Worm (Caenorhabditis elegans) whole organism, L3 larva: Measurements from ENCODE around the gene T05G5.1.

Source experiments
- elt-3 ChIP-seq, 3 experiments: fragments of 150-350 bp in 1 of 3; sonication (generic microtip) in 2 of 3; optimal IDR thresholded peaks; 2 replicates in 2 of 3; 4 replicates in 1 of 3; lab custom pipeline; 2014 to 2017; ENCODE audit warnings: missing biosample characterization in 3 of 3, missing genetic modification characterization in 3 of 3
- fkh-10 ChIP-seq: sonication (generic microtip); optimal IDR thresholded peaks from 2 replicates; lab custom pipeline; 2017; ENCODE audit warnings: missing biosample characterization, missing genetic modification reagents, missing genetic modification characterization
- fos-1 ChIP-seq: fragments of 150-350 bp; optimal IDR thresholded peaks from 2 replicates; lab custom pipeline; 2014; ENCODE audit warnings: missing biosample characterization, missing genetic modification characterization
- hmg-11 ChIP-seq: sonication (generic microtip); optimal IDR thresholded peaks from 2 replicates; lab custom pipeline; 2016; ENCODE audit warnings: missing genetic modification characterization, missing compliant biosample characterization
- lin-39 ChIP-seq: fragments of 150-350 bp; optimal IDR thresholded peaks from 2 replicates; lab custom pipeline; 2018; ENCODE audit warnings: missing biosample characterization, missing genetic modification reagents, missing genetic modification characterization
- nfya-1 ChIP-seq: sonication (generic microtip); optimal IDR thresholded peaks from 2 replicates; lab custom pipeline; 2017; ENCODE audit warnings: missing genetic modification characterization, mild to moderate bottlenecking, missing compliant biosample characterization, antibody characterized with exemption, moderate library complexity; ENCODE audit not compliant: insufficient read depth
- nhr-28 ChIP-seq: fragments of 150-350 bp; optimal IDR thresholded peaks from 2 replicates; lab custom pipeline; 2014; ENCODE audit warnings: missing biosample characterization, missing genetic modification characterization
- nhr-77 ChIP-seq: fragments of 150-350 bp; optimal IDR thresholded peaks from 2 replicates; lab custom pipeline; 2014; ENCODE audit warnings: missing biosample characterization, missing genetic modification characterization
- pha-4 ChIP-seq: fragments of 150-350 bp; optimal IDR thresholded peaks from 2 replicates; lab custom pipeline; 2014; ENCODE audit warnings: missing biosample characterization, missing genetic modification reagents, missing genetic modification characterization
- pqm-1 ChIP-seq: fragments of 150-350 bp; optimal IDR thresholded peaks from 2 replicates; lab custom pipeline; 2017; ENCODE audit warnings: missing biosample characterization, missing genetic modification characterization, inconsistent platforms
- skn-1 ChIP-seq: fragments of 150-350 bp; optimal IDR thresholded peaks from 2 replicates; lab custom pipeline; 2014; ENCODE audit warnings: missing biosample characterization, missing genetic modification characterization
- zag-1 ChIP-seq: fragments of 150-350 bp; optimal IDR thresholded peaks from 2 replicates; lab custom pipeline; 2014; ENCODE audit warnings: missing biosample characterization, missing genetic modification characterization
- ztf-11 ChIP-seq: fragments of 150-350 bp; optimal IDR thresholded peaks from 2 replicates; lab custom pipeline; 2014; ENCODE audit warnings: missing biosample characterization, missing genetic modification characterization

DNA sequence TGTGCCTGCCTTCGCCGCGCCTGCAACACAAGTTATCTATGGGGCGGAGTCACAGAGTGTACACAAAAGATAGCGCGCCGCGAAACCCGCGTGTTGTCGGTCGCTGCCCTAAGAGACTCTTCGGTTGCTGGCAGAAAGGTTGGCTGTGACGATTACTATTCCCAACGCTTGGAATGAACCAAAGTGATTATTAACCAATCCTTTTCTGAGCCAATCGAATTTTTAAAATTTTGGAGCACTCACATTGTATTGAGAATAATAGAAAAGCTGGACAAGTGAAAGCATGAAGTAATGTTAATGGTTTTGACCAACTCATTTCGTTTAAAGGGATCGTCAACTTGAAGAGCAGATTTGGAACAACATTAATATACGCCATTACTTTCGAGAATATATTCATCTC is 25.9 kb downstream of the T05G5.1 start:
- TF ChIP-seq nhr-28 (tag; lab: Kevin White, UChicago) (no peak), fos-1 (no peak), fkh-10 (GFP tag; lab: Kevin White, UChicago) (no peak), elt-3 (tag; optimal IDR thresholded peaks at IDR 0.05; lab: Kevin White, UChicago) (no peak), nhr-77 (peak; percentile 34), hmg-11 (tag; lab: Kevin White, UChicago) (no peak), pha-4 (tag; lab: Kevin White, UChicago) (peak; percentile 44), lin-39 (peak; percentile 61), skn-1 (no peak), pqm-1 (tag; lab: Kevin White, UChicago) (peak; percentile 67), zag-1 (tag; lab: Kevin White, UChicago) (no peak), nfya-1 (tag; lab: Kevin White, UChicago) (peak; percentile 75), ztf-11 (tag; lab: Kevin White, UChicago) (no peak)
